Worm (Caenorhabditis elegans) whole organism, young adult: ENCODE data around the gene pals-21.
A peak's percentile ranks its signal among the peaks of the same experiment; 100 is the strongest.
"Not testable (repeated sequence)": the region's sequence is repeated elsewhere in the genome, so short reads cannot be mapped to it uniquely, and the experiment has no call there.

Experiments used
- B0261.1 ChIP-seq: sonication (generic microtip); optimal IDR thresholded peaks from 2 replicates; lab custom pipeline; 2016; ENCODE audit warnings: mild to moderate bottlenecking, missing genetic modification characterization, moderate library complexity, missing compliant biosample characterization
- F33H1.4 ChIP-seq: fragments of 200-800 bp; sonication (Bioruptor generic); IDR thresholded peaks from 2 replicates; pipeline ENCODE4 v1.3.6; 2022; ENCODE audit warnings: missing genetic modification reagents, missing genetic modification characterization, missing compliant biosample characterization
- F39B2.1 ChIP-seq: fragments of 200-800 bp; sonication (Bioruptor generic); IDR thresholded peaks from 2 replicates; pipeline ENCODE4 v1.3.6; 2022; ENCODE audit warnings: missing genetic modification reagents, missing genetic modification characterization, missing compliant biosample characterization
- F49E8.2 ChIP-seq: sonication (generic microtip); optimal IDR thresholded peaks from 3 replicates; lab custom pipeline; 2017; ENCODE audit warnings: missing genetic modification characterization, mild to moderate bottlenecking, missing compliant biosample characterization, antibody characterized with exemption, moderate library complexity; ENCODE audit not compliant: insufficient read depth
- F57A8.1 ChIP-seq: fragments of 200-800 bp; sonication (Bioruptor generic); optimal IDR thresholded peaks from 2 replicates; lab custom pipeline; 2018; ENCODE audit warnings: mild to moderate bottlenecking, missing genetic modification characterization, moderate library complexity, missing compliant biosample characterization
- F57C9.4 ChIP-seq: sonication (generic microtip); optimal IDR thresholded peaks from 2 replicates; lab custom pipeline; 2017; ENCODE audit warnings: mild to moderate bottlenecking, missing genetic modification characterization, missing compliant biosample characterization
- Y56A3A.18 ChIP-seq: fragments of 200-800 bp; sonication (Bioruptor generic); IDR thresholded peaks from 2 replicates; pipeline ENCODE4 v1.3.6; 2022; ENCODE audit warnings: missing genetic modification reagents, missing genetic modification characterization, missing compliant biosample characterization
- Y67H2A.10 ChIP-seq: fragments of 200-800 bp; sonication (Bioruptor generic); conservative IDR thresholded peaks from 2 replicates; pipeline ENCODE4 v1.3.6; 2022; ENCODE audit warnings: missing genetic modification reagents, missing genetic modification characterization, missing compliant biosample characterization
- Y79H2A.3 ChIP-seq: fragments of 200-800 bp; sonication (Bioruptor generic); conservative IDR thresholded peaks from 2 replicates; pipeline ENCODE4 v1.3.6; 2022; ENCODE audit warnings: missing genetic modification reagents, missing genetic modification characterization, missing compliant biosample characterization
- Y95B8A.8 ChIP-seq: fragments of 200-800 bp; sonication (Bioruptor generic); IDR thresholded peaks from 2 replicates; pipeline ENCODE4 v1.3.6; 2022; ENCODE audit warnings: missing genetic modification reagents, missing genetic modification characterization, missing compliant biosample characterization
- akir-1 ChIP-seq: fragments of 200-800 bp; sonication (Bioruptor generic); optimal IDR thresholded peaks from 2 replicates; lab custom pipeline; 2018; ENCODE audit warnings: mild to moderate bottlenecking, missing genetic modification characterization, moderate library complexity, missing compliant biosample characterization
- die-1 ChIP-seq: sonication (generic microtip); optimal IDR thresholded peaks from 2 replicates; lab custom pipeline; 2016; ENCODE audit warnings: missing genotype, mild to moderate bottlenecking, missing genetic modification characterization, missing compliant biosample characterization
- gei-17 ChIP-seq: fragments of 200-800 bp; sonication (Bioruptor generic); optimal IDR thresholded peaks from 2 replicates; lab custom pipeline; 2018; ENCODE audit warnings: mild to moderate bottlenecking, missing genetic modification characterization, missing compliant biosample characterization
- him-1 ChIP-seq: sonication (generic microtip); optimal IDR thresholded peaks from 2 replicates; lab custom pipeline; 2016; ENCODE audit warnings: missing genotype, missing genetic modification reagents, missing genetic modification characterization, missing compliant biosample characterization
- hlh-26 ChIP-seq: fragments of 200-800 bp; sonication (Bioruptor generic); conservative IDR thresholded peaks from 2 replicates; pipeline ENCODE4 v1.3.6; 2022; ENCODE audit warnings: missing genetic modification reagents, missing genetic modification characterization, missing compliant biosample characterization
- hmg-1.2 ChIP-seq: fragments of 200-800 bp; sonication (Bioruptor generic); IDR thresholded peaks from 2 replicates; pipeline ENCODE4 v1.3.6; 2022; ENCODE audit warnings: missing genetic modification reagents, missing genetic modification characterization, missing compliant biosample characterization
- lin-26 ChIP-seq: fragments of 200-800 bp; sonication (Bioruptor generic); IDR thresholded peaks from 2 replicates; pipeline ENCODE4 v1.3.6; 2022; ENCODE audit warnings: missing genetic modification reagents, missing genetic modification characterization, missing compliant biosample characterization
- lin-40 ChIP-seq: sonication (generic microtip); optimal IDR thresholded peaks from 2 replicates; lab custom pipeline; 2016; ENCODE audit warnings: missing genetic modification characterization, mild to moderate bottlenecking, missing compliant biosample characterization, missing genotype, missing genetic modification reagents
- lin-54 ChIP-seq: fragments of 200-800 bp; sonication (Bioruptor generic); optimal IDR thresholded peaks from 2 replicates; lab custom pipeline; 2018; ENCODE audit warnings: mild to moderate bottlenecking, missing genetic modification characterization, missing compliant biosample characterization
- madf-3 ChIP-seq: fragments of 200-800 bp; sonication (Bioruptor generic); IDR thresholded peaks from 2 replicates; pipeline ENCODE4 v1.3.6; 2022; ENCODE audit warnings: missing genetic modification reagents, missing genetic modification characterization, missing compliant biosample characterization
- nfyb-1 ChIP-seq: fragments of 200-800 bp; sonication (Bioruptor generic); IDR thresholded peaks from 2 replicates; pipeline ENCODE4 v1.3.6; 2022; ENCODE audit warnings: missing genetic modification reagents, missing genetic modification characterization, missing compliant biosample characterization
- nhr-80 ChIP-seq: sonication (generic microtip); optimal IDR thresholded peaks from 2 replicates; lab custom pipeline; 2016; ENCODE audit warnings: missing genetic modification characterization, missing compliant biosample characterization
- rpc-1 ChIP-seq, 2 experiments: fragments of 150-350 bp in 1 of 2; sonication (generic microtip) in 1 of 2; optimal IDR thresholded peaks; 2 replicates each; lab custom pipeline; 2014 to 2018; ENCODE audit warnings: missing biosample characterization in 1 of 2, missing genetic modification characterization in 1 of 2, missing genetic modification reagents in 1 of 2, missing genotype in 1 of 2
- sea-2 ChIP-seq: fragments of 200-800 bp; sonication (Bioruptor generic); IDR thresholded peaks from 2 replicates; pipeline ENCODE4 v1.3.6; 2022; ENCODE audit warnings: missing genetic modification characterization, missing compliant biosample characterization
- snpc-1.1 ChIP-seq: sonication (generic microtip); optimal IDR thresholded peaks from 2 replicates; lab custom pipeline; 2017; ENCODE audit warnings: missing genetic modification characterization, mild to moderate bottlenecking, missing compliant biosample characterization, antibody characterized with exemption, moderate library complexity, missing genotype, missing genetic modification reagents; ENCODE audit not compliant: insufficient read depth
- snpc-1.3 ChIP-seq: sonication (generic microtip); optimal IDR thresholded peaks from 2 replicates; lab custom pipeline; 2017; ENCODE audit warnings: missing genetic modification characterization, mild to moderate bottlenecking, missing compliant biosample characterization, antibody characterized with exemption, moderate library complexity, missing genotype, missing genetic modification reagents; ENCODE audit not compliant: insufficient read depth
- tbp1 ChIP-seq: fragments of 200-800 bp; sonication (Bioruptor generic); optimal IDR thresholded peaks from 2 replicates; lab custom pipeline; 2018; ENCODE audit warnings: mild to moderate bottlenecking, missing genetic modification characterization, missing compliant biosample characterization
- zim-3 ChIP-seq: sonication (generic microtip); optimal IDR thresholded peaks from 2 replicates; lab custom pipeline; 2017; ENCODE audit warnings: mild to moderate bottlenecking, missing genetic modification characterization, moderate library complexity, missing compliant biosample characterization

Gene pals-21

DNA sequence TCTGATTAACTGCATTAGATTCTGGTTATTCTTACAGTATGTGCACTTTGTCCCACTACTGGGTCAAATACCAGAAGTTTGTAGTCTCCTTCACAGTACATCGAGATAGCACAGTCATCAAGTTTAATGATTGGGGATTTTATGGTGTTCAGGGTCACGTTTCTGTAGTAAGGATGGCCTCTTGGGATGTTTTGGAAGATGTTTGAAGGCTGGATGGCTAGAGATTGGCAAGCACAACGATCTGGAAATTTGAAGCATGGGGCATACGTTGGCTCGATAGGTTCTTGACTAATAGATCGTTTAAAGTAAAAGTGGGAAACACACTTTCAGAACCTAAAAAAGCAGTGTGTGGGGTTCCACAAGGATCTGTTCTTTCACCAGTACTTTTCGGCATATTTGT is 22.5 kb downstream of the pals-21 start, which contains the start of gene Y82E9BR.8:
Gene Y82E9BR.8, minus strand, starts transcription at position 101 of the 400 bp plus-strand sequence.
- not testable (repeated sequence) for TF ChIP-seq F39B2.1; F33H1.4 (GFP tag; lab: Robert Waterston, UW); lin-54 (GFP tag; lab: Kevin White, UChicago)

- TF ChIP-seq sea-2 (GFP tag; lab: Robert Waterston, UW) (no peak), Y79H2A.3 (GFP tag; lab: Robert Waterston, UW) (no peak), snpc-1.3 (tag; lab: Kevin White, UChicago) (no peak), hlh-26 (GFP tag; lab: Robert Waterston, UW) (no peak), Y95B8A.8 (GFP tag; lab: Robert Waterston, UW) (no peak), B0261.1 (tag; lab: Kevin White, UChicago) (no peak), F49E8.2 (tag; lab: Kevin White, UChicago) (no peak)
These were observed 25.1 kb downstream of the pals-21 start, which contains the start of gene Y82E9BL.1 for ce11 chrIII:1355320-1355719. Gene Y82E9BL.1 (minus strand): TSS chrIII:1355420.

DNA sequence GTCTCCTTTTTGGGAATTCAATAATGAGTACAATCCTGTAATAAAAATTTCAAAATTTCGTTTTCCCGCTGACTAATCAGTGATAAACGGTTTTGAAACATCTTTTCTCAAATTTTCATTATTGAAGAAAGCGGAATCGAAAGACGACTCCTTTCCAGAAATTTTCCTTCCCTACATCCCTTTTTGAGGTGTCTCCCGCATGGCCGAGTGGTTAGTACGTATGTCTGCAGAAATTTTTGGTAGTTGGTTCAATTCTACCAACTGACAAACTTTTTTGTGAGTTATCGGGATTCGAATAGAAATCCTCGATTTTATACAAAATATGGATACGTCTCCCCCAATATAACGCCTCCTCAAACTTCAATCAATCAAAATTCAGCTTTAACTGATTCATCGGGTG is 25.9 kb downstream of the pals-21 start:
- TF ChIP-seq akir-1 (GFP tag; lab: Kevin White, UChicago): no peak
- TF ChIP-seq lin-40 (tag; lab: Kevin White, UChicago): no peak
- TF ChIP-seq nfyb-1 (GFP tag; lab: Robert Waterston, UW): 0 out of 2 replicates have a peak, but pooled peaks have one; percentile 36
- TF ChIP-seq him-1 (tag; lab: Kevin White, UChicago): peak; percentile 33
- TF ChIP-seq gei-17 (GFP tag; lab: Kevin White, UChicago): no peak
- TF ChIP-seq rpc-1 (optimal IDR thresholded peaks at IDR 0.05; lab: Kevin White, UChicago): peak; percentile 49
- peak; percentile 72 for TF ChIP-seq rpc-1 (tag; optimal IDR thresholded peaks at IDR 0.05; lab: Kevin White, UChicago)
- TF ChIP-seq B0261.1 (tag; lab: Kevin White, UChicago): peak; percentile 68
- peak; percentile 25 for TF ChIP-seq die-1 (tag; lab: Kevin White, UChicago)
- TF ChIP-seq snpc-1.1: peak; percentile 25
- peak; percentile 64; the same call in 1 of the 2 replicates for TF ChIP-seq lin-26
- no peak for TF ChIP-seq zim-3 (tag; lab: Kevin White, UChicago)
- TF ChIP-seq tbp1 (GFP tag; lab: Kevin White, UChicago): peak; percentile 85
- TF ChIP-seq snpc-1.3 (tag; lab: Kevin White, UChicago): no peak

ce11 chrIII:1350745-1351144 is 29.7 kb downstream of the pals-21 start, which contains the start of gene Y82E9BL.3:
Gene Y82E9BL.3 (minus strand): TSS chrIII:1350845.
- TF ChIP-seq Y67H2A.10 (GFP tag; lab: Robert Waterston, UW): no peak
- TF ChIP-seq F49E8.2 (tag; lab: Kevin White, UChicago): no peak
- no peak for TF ChIP-seq F57C9.4
- no peak for TF ChIP-seq F57A8.1 (GFP tag; lab: Kevin White, UChicago)
- no peak for TF ChIP-seq madf-3 (GFP tag; lab: Robert Waterston, UW)
- TF ChIP-seq, all 124 proteins: peak for 0

- TF ChIP-seq nhr-80 (tag; lab: Kevin White, UChicago) (peak; percentile 15), Y56A3A.18 (GFP tag; lab: Robert Waterston, UW) (no peak)
These were observed 31.1 kb downstream of the pals-21 start, which contains the start of gene fbxa-25 for ce11 chrIII:1349313-1349712. Gene fbxa-25 (minus strand): TSS chrIII:1349450.

DNA sequence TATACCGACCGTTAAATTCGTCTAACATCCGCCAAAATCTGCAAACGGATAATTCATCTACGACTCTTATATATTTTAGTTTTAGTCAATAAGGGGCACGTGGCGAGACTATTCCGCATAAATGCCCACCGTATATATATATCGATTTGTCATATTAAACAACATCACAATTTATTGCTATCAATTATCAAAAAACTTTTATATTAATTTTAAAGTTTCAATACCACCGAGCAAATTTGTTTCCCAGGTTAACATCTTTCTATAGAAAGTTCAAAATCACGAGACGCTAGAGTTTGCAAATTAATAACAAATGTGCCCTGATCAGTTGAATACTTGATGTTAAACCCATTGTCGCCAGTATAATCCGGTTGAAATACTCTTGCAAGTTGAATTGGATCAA is 32.9 kb downstream of the pals-21 start, which contains the start of gene Y82E9BL.5:
Gene Y82E9BL.5, minus strand, starts transcription at position 101 of the 400 bp plus-strand sequence.
- TF ChIP-seq hmg-1.2 (GFP tag; lab: Robert Waterston, UW) (no peak), tbp1 (GFP tag; lab: Kevin White, UChicago) (no peak)
